Worm (Caenorhabditis elegans): ENCODE measurements around the gene srbc-56.

The srbc-56 gene

ce11 chrV:15873762-15874161 lies 42.3 kb upstream of the srbc-56 start (continued):
- TF ChIP-seq pag-3 (tag; optimal IDR thresholded peaks at IDR 0.05; ENCODE audit: borderline replicate concordance, insufficient read depth) (no peak), unc-86 (tag; optimal IDR thresholded peaks at IDR 0.05) (peak; percentile 52), alr-1 (tag; optimal IDR thresholded peaks at IDR 0.05; ENCODE audit: borderline replicate concordance) (no peak), fkh-10 (GFP tag; optimal IDR thresholded peaks at IDR 0.05) (peak; percentile 34), mef-2 (tag; optimal IDR thresholded peaks at IDR 0.05) (no peak), grh-1 (GFP tag; IDR thresholded peaks at IDR 0.05) (peak; percentile 25; the same call in 1 of the 2 replicates), unc-62 (GFP tag; optimal IDR thresholded peaks at IDR 0.05) (no peak), unc-130 (tag; optimal IDR thresholded peaks at IDR 0.05) (peak; percentile 35), egl-27 (tag; optimal IDR thresholded peaks at IDR 0.05) (no peak), ceh-8 (GFP tag; optimal IDR thresholded peaks at IDR 0.05) (peak; percentile 57), fkh-4 (tag; optimal IDR thresholded peaks at IDR 0.05; ENCODE audit: borderline replicate concordance) (no peak), hpl-2 (GFP tag; optimal IDR thresholded peaks at IDR 0.05) (peak; percentile 13), nhr-28 (tag; optimal IDR thresholded peaks at IDR 0.05) (no peak), zip-4 (GFP tag; optimal IDR thresholded peaks at IDR 0.05) (peak; percentile 18), isw-1 (GFP tag; IDR thresholded peaks at IDR 0.05) (peak; percentile 38), C16A3.4 (tag; optimal IDR thresholded peaks at IDR 0.05) (peak; percentile 78), dsc-1 (tag; optimal IDR thresholded peaks at IDR 0.05) (peak; percentile 71), ceh-63 (GFP tag; optimal IDR thresholded peaks at IDR 0.05) (peak; percentile 7), nhr-84 (tag; optimal IDR thresholded peaks at IDR 0.05) (no peak), rnt-1 (tag; optimal IDR thresholded peaks at IDR 0.05) (peak; percentile 78), pqm-1 (tag; optimal IDR thresholded peaks at IDR 0.05) (no peak), aha-1 (tag; optimal IDR thresholded peaks at IDR 0.05) (no peak), unc-30 (tag; optimal IDR thresholded peaks at IDR 0.05) (no peak), nhr-11 (tag; optimal IDR thresholded peaks at IDR 0.05) (no peak), nhr-47 (tag; optimal IDR thresholded peaks at IDR 0.05) (peak; percentile 81), mep-1 (tag; optimal IDR thresholded peaks at IDR 0.05) (peak; percentile 61)

- TF ChIP-seq egl-27 (tag; optimal IDR thresholded peaks at IDR 0.05) (no peak), mep-1 (tag; optimal IDR thresholded peaks at IDR 0.05) (no peak)
These were observed 40.8 kb upstream of the srbc-56 start, which contains the start of gene str-56 for ce11 chrV:15872273-15872672. str-56 (plus strand) TSS chrV:15872573.

- TF ChIP-seq snpc-4 (tag; optimal IDR thresholded peaks at IDR 0.05) (no peak), fkh-8 (tag; optimal IDR thresholded peaks at IDR 0.05) (peak; percentile 28)
These were observed 38.9 kb upstream of the srbc-56 start, which contains the start of gene str-57 for ce11 chrV:15870356-15870755. str-57 (plus strand) TSS chrV:15870656.

ce11 chrV:15867373-15867772 lies 35.9 kb upstream of the srbc-56 start, which contains the start of gene fbxa-197:
fbxa-197 (plus strand) TSS chrV:15867673.
- TF ChIP-seq nhr-11 (tag; optimal IDR thresholded peaks at IDR 0.05) (no peak), snpc-4 (tag; optimal IDR thresholded peaks at IDR 0.05) (no peak), tlp-1 (tag; optimal IDR thresholded peaks at IDR 0.05) (no peak), nhr-90 (tag; optimal IDR thresholded peaks at IDR 0.05; ENCODE audit: poor library complexity) (no peak), skn-1 (tag; optimal IDR thresholded peaks at IDR 0.05) (no peak)

- no peak for TF ChIP-seq nhr-84 (tag; optimal IDR thresholded peaks at IDR 0.05)
- no peak for TF ChIP-seq nhr-19 (GFP tag; conservative IDR thresholded peaks at IDR 0.05)
- no peak for TF ChIP-seq ceh-82 (tag; optimal IDR thresholded peaks at IDR 0.05)
- no peak for TF ChIP-seq ceh-90 (tag; optimal IDR thresholded peaks at IDR 0.05)
- TF ChIP-seq skn-1 (tag; optimal IDR thresholded peaks at IDR 0.05) = no peak
- no peak for TF ChIP-seq blmp-1 (tag; optimal IDR thresholded peaks at IDR 0.05)
These were observed 34.4 kb upstream of the srbc-56 start, which contains the start of gene srh-293 for ce11 chrV:15865839-15866238. srh-293 (plus strand) TSS chrV:15866139.

Measured in whole organism, L1 larva.